Fruit fly (Drosophila melanogaster) whole organism, embryonic: ENCODE data around the gene CG13367.

Experiments
- Ada2b ChIP-seq: fragments of 200-800 bp; sonication (Bioruptor generic); IDR thresholded peaks from 2 replicates; pipeline ENCODE4 v1.3.6; 2022; ENCODE audit warnings: missing biosample characterization, missing genetic modification characterization
- Bgb ChIP-seq: fragments of 200-800 bp; sonication (Bioruptor generic); IDR thresholded peaks from 2 replicates; pipeline ENCODE4 v1.3.6; 2022; ENCODE audit warnings: missing biosample characterization, missing genetic modification characterization; ENCODE audit not compliant: partially characterized antibody
- CG1024 ChIP-seq: fragments of 200-800 bp; sonication (Bioruptor generic); IDR thresholded peaks from 2 replicates; pipeline ENCODE4 v1.3.6; 2022; ENCODE audit warnings: missing biosample characterization, missing genetic modification characterization
- CG10462 ChIP-seq: fragments of 200-800 bp; sonication (Bioruptor generic); optimal IDR thresholded peaks from 2 replicates; lab custom pipeline; 2016; ENCODE audit warnings: missing biosample characterization, missing genetic modification characterization
- CG10654 ChIP-seq: fragments of 200-800 bp; sonication (Bioruptor generic); optimal IDR thresholded peaks from 2 replicates; lab custom pipeline; 2016; ENCODE audit warnings: missing biosample characterization, missing genetic modification characterization
- CG12659 ChIP-seq: fragments of 200-800 bp; sonication (Bioruptor generic); optimal IDR thresholded peaks from 3 replicates; lab custom pipeline; 2017; ENCODE audit warnings: mild to moderate bottlenecking, missing biosample characterization, missing genetic modification reagents, missing genetic modification characterization
- CG13123 ChIP-seq: fragments of 200-800 bp; sonication (Bioruptor generic); optimal IDR thresholded peaks from 2 replicates; lab custom pipeline; 2016; ENCODE audit warnings: missing biosample characterization, missing genetic modification characterization
- CG14014 ChIP-seq: fragments of 200-800 bp; sonication (Bioruptor generic); IDR thresholded peaks from 2 replicates; pipeline ENCODE4 v1.3.6; 2022; ENCODE audit warnings: missing biosample characterization, missing genetic modification characterization
- CG15011 ChIP-seq: fragments of 200-800 bp; sonication (Bioruptor generic); optimal IDR thresholded peaks from 3 replicates; lab custom pipeline; 2018; ENCODE audit warnings: missing biosample characterization, mild to moderate bottlenecking, missing genetic modification characterization
- CG15479 ChIP-seq: fragments of 200-800 bp; sonication (Bioruptor generic); optimal IDR thresholded peaks from 3 replicates; lab custom pipeline; 2019; ENCODE audit warnings: missing biosample characterization, mild to moderate bottlenecking, missing genetic modification characterization, moderate library complexity
- CG15514 ChIP-seq: fragments of 200-800 bp; sonication (Bioruptor generic); optimal IDR thresholded peaks from 3 replicates; lab custom pipeline; 2017; ENCODE audit warnings: missing biosample characterization, missing genetic modification characterization, mild to moderate bottlenecking, moderate library complexity, missing genetic modification reagents
- CG16815 ChIP-seq: fragments of 200-800 bp; sonication (Bioruptor generic); optimal IDR thresholded peaks from 3 replicates; lab custom pipeline; 2017; ENCODE audit warnings: missing biosample characterization, mild to moderate bottlenecking, missing genetic modification characterization
- CG1792 ChIP-seq: fragments of 200-800 bp; sonication (Bioruptor generic); optimal IDR thresholded peaks from 2 replicates; lab custom pipeline; 2016; ENCODE audit warnings: missing biosample characterization, missing genetic modification characterization
- CG18476 ChIP-seq: fragments of 200-800 bp; sonication (Bioruptor generic); optimal IDR thresholded peaks from 2 replicates; lab custom pipeline; 2016; ENCODE audit warnings: missing biosample characterization, mild to moderate bottlenecking, missing genetic modification characterization
- CG2129 ChIP-seq: fragments of 200-800 bp; sonication (Bioruptor generic); IDR thresholded peaks from 2 replicates; pipeline ENCODE4 v1.3.6; 2022; ENCODE audit warnings: missing biosample characterization, missing genetic modification characterization; ENCODE audit not compliant: partially characterized antibody
- CG31365 ChIP-seq: fragments of 200-800 bp; sonication (Bioruptor generic); optimal IDR thresholded peaks from 2 replicates; lab custom pipeline; 2018; ENCODE audit warnings: missing biosample characterization, mild to moderate bottlenecking, missing genetic modification characterization
- CG34224 ChIP-seq: fragments of 200-800 bp; sonication (Bioruptor generic); IDR thresholded peaks from 3 replicates; pipeline ENCODE4 v1.3.6; 2022; ENCODE audit warnings: missing biosample characterization, missing genetic modification characterization; ENCODE audit not compliant: partially characterized antibody
- CG34422 ChIP-seq: fragments of 200-800 bp; sonication (Bioruptor generic); IDR thresholded peaks from 3 replicates; pipeline ENCODE4 v1.3.6; 2022; ENCODE audit warnings: missing biosample characterization, missing genetic modification characterization
- CG3838 ChIP-seq: fragments of 200-800 bp; sonication (Bioruptor generic); optimal IDR thresholded peaks from 3 replicates; lab custom pipeline; 2016; ENCODE audit warnings: missing biosample characterization, missing genetic modification characterization
- CG4360 ChIP-seq: fragments of 200-800 bp; sonication (Bioruptor generic); IDR thresholded peaks from 2 replicates; pipeline ENCODE4 v1.3.6; 2022; ENCODE audit warnings: missing biosample characterization, missing genetic modification characterization
- CG43689 ChIP-seq: fragments of 200-800 bp; sonication (Bioruptor generic); IDR thresholded peaks from 2 replicates; pipeline ENCODE4 v1.3.6; 2022; ENCODE audit warnings: missing biosample characterization, missing genetic modification characterization
- CG6272 ChIP-seq: fragments of 200-800 bp; sonication (Bioruptor generic); IDR thresholded peaks from 2 replicates; pipeline ENCODE4 v1.3.6; 2022; ENCODE audit warnings: missing biosample characterization, missing genetic modification characterization
- CG7357 ChIP-seq: fragments of 200-800 bp; sonication (Bioruptor generic); IDR thresholded peaks from 3 replicates; pipeline ENCODE4 v1.3.6; 2022; ENCODE audit warnings: missing biosample characterization, missing genetic modification characterization
- CG7928 ChIP-seq: fragments of 200-800 bp; sonication (Bioruptor generic); optimal IDR thresholded peaks from 2 replicates; lab custom pipeline; 2017; ENCODE audit warnings: missing biosample characterization, mild to moderate bottlenecking, missing genetic modification characterization
- Ets97D ChIP-seq: fragments of 200-800 bp; sonication (Bioruptor generic); optimal IDR thresholded peaks from 3 replicates; lab custom pipeline; 2016; ENCODE audit warnings: missing biosample characterization, missing genetic modification characterization
- Fer2 ChIP-seq: fragments of 200-800 bp; sonication (Bioruptor generic); optimal IDR thresholded peaks from 2 replicates; lab custom pipeline; 2018; ENCODE audit warnings: missing biosample characterization, mild to moderate bottlenecking, missing genetic modification characterization, moderate library complexity
- Meics ChIP-seq: fragments of 200-800 bp; sonication (Bioruptor generic); optimal IDR thresholded peaks from 2 replicates; lab custom pipeline; 2017; ENCODE audit warnings: missing biosample characterization, mild to moderate bottlenecking, missing genetic modification characterization
- NC2α ChIP-seq: fragments of 200-800 bp; sonication (Bioruptor generic); optimal IDR thresholded peaks from 2 replicates; lab custom pipeline; 2016; ENCODE audit warnings: missing biosample characterization, missing genetic modification characterization
- YL-1 ChIP-seq: fragments of 200-800 bp; sonication (Bioruptor generic); optimal IDR thresholded peaks from 3 replicates; lab custom pipeline; 2017; ENCODE audit warnings: missing biosample characterization, mild to moderate bottlenecking, missing genetic modification characterization
- ara ChIP-seq: fragments of 200-800 bp; sonication (Bioruptor generic); IDR thresholded peaks from 2 replicates; pipeline ENCODE4 v1.3.6; 2022; ENCODE audit warnings: missing biosample characterization, missing genetic modification characterization
- chn ChIP-seq: fragments of 200-800 bp; sonication (Bioruptor generic); optimal IDR thresholded peaks from 2 replicates; lab custom pipeline; 2016; ENCODE audit warnings: missing biosample characterization, missing genetic modification characterization
- cwo ChIP-seq: fragments of 200-800 bp; sonication (Bioruptor generic); optimal IDR thresholded peaks from 3 replicates; lab custom pipeline; 2017; ENCODE audit warnings: missing biosample characterization, missing genetic modification characterization, mild to moderate bottlenecking, moderate library complexity, missing genetic modification reagents
- grn ChIP-seq: fragments of 200-800 bp; sonication (Bioruptor generic); optimal IDR thresholded peaks from 3 replicates; lab custom pipeline; 2017; ENCODE audit warnings: missing biosample characterization, missing genetic modification characterization
- ind ChIP-seq: fragments of 200-800 bp; sonication (Bioruptor generic); optimal IDR thresholded peaks from 3 replicates; lab custom pipeline; 2016; ENCODE audit warnings: missing biosample characterization, missing genetic modification characterization
- ken ChIP-seq: fragments of 200-800 bp; sonication (Bioruptor generic); IDR thresholded peaks from 3 replicates; pipeline ENCODE4 v1.3.6; 2022; ENCODE audit warnings: missing biosample characterization, missing genetic modification characterization
- lbe ChIP-seq: fragments of 200-800 bp; sonication (Bioruptor generic); optimal IDR thresholded peaks from 2 replicates; lab custom pipeline; 2016; ENCODE audit warnings: missing biosample characterization, mild to moderate bottlenecking, missing genetic modification characterization
- mirr ChIP-seq: fragments of 200-800 bp; sonication (Bioruptor generic); optimal IDR thresholded peaks from 3 replicates; lab custom pipeline; 2018; ENCODE audit warnings: missing biosample characterization, mild to moderate bottlenecking, missing genetic modification characterization
- nmo ChIP-seq: fragments of 200-800 bp; sonication (Bioruptor generic); optimal IDR thresholded peaks from 2 replicates; lab custom pipeline; 2018; ENCODE audit warnings: missing biosample characterization, mild to moderate bottlenecking, missing genetic modification characterization, moderate library complexity
- pan ChIP-seq, 4 experiments: fragments of >200 bp in 3 of 4; fragments of 200-800 bp in 1 of 4; sonication (Bioruptor generic) in 1 of 4; optimal IDR thresholded peaks in 3 of 4; IDR thresholded peaks in 1 of 4; 2 replicates each; pipeline versions ENCODE4 v1.3.6 to Lab custom; 2017 to 2022; ENCODE audit warnings: missing biosample characterization in 2 of 4, missing genetic modification characterization in 2 of 4, mixed read lengths in 1 of 4
- sc ChIP-seq, 3 experiments: fragments of >200 bp in 2 of 3; fragments of 200-800 bp in 1 of 3; sonication (Bioruptor generic) in 1 of 3; optimal IDR thresholded peaks; 2 replicates in 2 of 3; 3 replicates in 1 of 3; lab custom pipeline; 2017; ENCODE audit warnings: mild to moderate bottlenecking in 1 of 3, missing biosample characterization in 1 of 3, missing genetic modification characterization in 1 of 3, missing genetic modification reagents in 1 of 3
- scrt ChIP-seq: fragments of 200-800 bp; sonication (Bioruptor generic); optimal IDR thresholded peaks from 2 replicates; lab custom pipeline; 2018; ENCODE audit warnings: missing biosample characterization, mild to moderate bottlenecking, missing genetic modification characterization, moderate library complexity
- seq ChIP-seq: fragments of 200-800 bp; sonication (Bioruptor generic); IDR thresholded peaks from 2 replicates; pipeline ENCODE4 v1.3.6; 2022; ENCODE audit warnings: missing biosample characterization, missing genetic modification characterization
- sisA ChIP-seq: fragments of 200-800 bp; sonication (Bioruptor generic); IDR thresholded peaks from 2 replicates; pipeline ENCODE4 v1.3.6; 2022; ENCODE audit warnings: missing biosample characterization, missing genetic modification characterization
- sqz ChIP-seq: fragments of 200-800 bp; sonication (Bioruptor generic); optimal IDR thresholded peaks from 3 replicates; lab custom pipeline; 2018; ENCODE audit warnings: missing biosample characterization, mild to moderate bottlenecking, missing genetic modification characterization
- tin ChIP-seq: fragments of 200-800 bp; sonication (Bioruptor generic); optimal IDR thresholded peaks from 3 replicates; lab custom pipeline; 2016; ENCODE audit warnings: missing biosample characterization, missing genetic modification characterization
- twi ChIP-seq: fragments of 200-800 bp; optimal IDR thresholded peaks from 2 replicates; lab custom pipeline; 2019; ENCODE audit warnings: missing biosample characterization, mild to moderate bottlenecking, missing genetic modification characterization, moderate library complexity
- usp ChIP-seq: fragments of >200 bp; optimal IDR thresholded peaks from 2 replicates; lab custom pipeline; 2017; ENCODE audit warnings: missing biosample characterization, missing genetic modification characterization
- z ChIP-seq: fragments of 200-800 bp; sonication (Bioruptor generic); IDR thresholded peaks from 3 replicates; pipeline ENCODE4 v1.3.6; 2022; ENCODE audit warnings: missing biosample characterization, missing genetic modification characterization

Gene CG13367

dm6 chrX:629239-629821, 15.2 kb upstream of the CG13367 start, which contains the start of the genes RpL36 and Mybbp1A (continued):
- TF ChIP-seq Meics (peak; percentile 87), CG13123 (peak; percentile 32), CG16815 (GFP tag; lab: Kevin White, UChicago) (peak; percentile 19), twi (tag; lab: Kevin White, UChicago) (peak; percentile 37), CG34422 (GFP tag; lab: Robert Waterston, UW) (peak; percentile 79), CG3838 (peak; percentile 50), CG4360 (GFP tag; lab: Robert Waterston, UW) (no peak), nmo (GFP tag; lab: Kevin White, UChicago) (peak; percentile 75), NC2α (peak; percentile 61), mirr (GFP tag; lab: Kevin White, UChicago) (peak; percentile 69), grn (GFP tag; lab: Kevin White, UChicago) (peak; percentile 57), lbe (GFP tag; lab: Kevin White, UChicago) (peak; percentile 17), sisA (GFP tag; lab: Robert Waterston, UW) (peak; percentile 24; the same call in 1 of the 2 replicates), sqz (peak; percentile 71), ind (GFP tag; lab: Kevin White, UChicago) (peak; percentile 53), Bgb (peak; percentile 87), YL-1 (peak; percentile 84), CG15011 (GFP tag; lab: Kevin White, UChicago) (peak; percentile 75), Ets97D (GFP tag; lab: Kevin White, UChicago) (peak; percentile 99), CG7928 (GFP tag; lab: Kevin White, UChicago) (peak; percentile 59), pan (optimal IDR thresholded peaks at IDR 0.05; lab: Kevin White, UChicago) (no peak), pan (GFP tag; optimal IDR thresholded peaks at IDR 0.05 in 1 of 2, IDR thresholded peaks at IDR 0.05 in 1 of 2) (peak in 1 of 2 experiments; percentile 67), z (GFP tag; lab: Robert Waterston, UW) (no peak), CG1792 (GFP tag; lab: Kevin White, UChicago) (peak; percentile 68), Fer2 (tag; lab: Kevin White, UChicago) (peak; percentile 45), scrt (GFP tag; lab: Kevin White, UChicago) (peak; percentile 62), ken (GFP tag; lab: Robert Waterston, UW) (peak; percentile 83), CG31365 (tag; lab: Kevin White, UChicago) (peak; percentile 42), sc (optimal IDR thresholded peaks at IDR 0.05; lab: Kevin White, UChicago) (no peak), sc (GFP tag; optimal IDR thresholded peaks at IDR 0.05; lab: Kevin White, UChicago) (peak; percentile 57), CG34224 (GFP tag; lab: Robert Waterston, UW) (peak; percentile 84), CG1024 (peak; percentile 29; the same call in 1 of the 2 replicates), CG2129 (GFP tag; lab: Robert Waterston, UW) (peak; percentile 53), CG10654 (GFP tag; lab: Kevin White, UChicago) (peak; percentile 62), CG12659 (GFP tag; lab: Kevin White, UChicago) (peak; percentile 92), CG14014 (GFP tag; lab: Robert Waterston, UW) (peak; percentile 69), CG10462 (no peak), CG15514 (GFP tag; lab: Kevin White, UChicago) (peak; percentile 93), chn (peak; percentile 72), ara (GFP tag; lab: Robert Waterston, UW) (peak; percentile 42; the same call in 1 of the 2 replicates), CG6272 (GFP tag; lab: Robert Waterston, UW) (0 out of 2 replicates have a peak, but pooled peaks have one; percentile 30), CG7357 (GFP tag; lab: Robert Waterston, UW) (no peak), CG18476 (GFP tag; lab: Kevin White, UChicago) (peak; percentile 9), seq (GFP tag; lab: Robert Waterston, UW) (no peak), Ada2b (GFP tag; lab: Robert Waterston, UW) (0 out of 2 replicates have a peak, but pooled peaks have one; percentile 16), usp (GFP tag; lab: Kevin White, UChicago) (no peak), cwo (GFP tag; lab: Kevin White, UChicago) (peak; percentile 71), CG15479 (peak; percentile 4), CG43689 (GFP tag; lab: Robert Waterston, UW) (peak; percentile 37; the same call in 1 of the 2 replicates), tin (peak; percentile 65)
